Worm (Caenorhabditis elegans) whole organism, L2 larva: Measurements from ENCODE around the gene T27A10.2.

ENCODE experiments used
- aly-2 ChIP-seq: fragments of 150-350 bp; optimal IDR thresholded peaks from 2 replicates; lab custom pipeline; 2014; ENCODE audit warnings: missing biosample characterization, missing genetic modification characterization
- dmd-4 ChIP-seq: sonication (generic microtip); optimal IDR thresholded peaks from 2 replicates; lab custom pipeline; 2017; ENCODE audit warnings: missing biosample characterization, missing genetic modification characterization
- egl-27 ChIP-seq: sonication (generic microtip); optimal IDR thresholded peaks from 3 replicates; lab custom pipeline; 2017; ENCODE audit warnings: missing biosample characterization, missing genetic modification reagents, missing genetic modification characterization
- elt-3 ChIP-seq: sonication (generic microtip); optimal IDR thresholded peaks from 2 replicates; lab custom pipeline; 2017; ENCODE audit warnings: missing biosample characterization, missing genetic modification characterization
- nhr-25 ChIP-seq: fragments of 150-350 bp; sonication (generic microtip); optimal IDR thresholded peaks from 3 replicates; lab custom pipeline; 2014; ENCODE audit warnings: missing biosample characterization, missing genetic modification characterization
- nhr-77 ChIP-seq: fragments of 150-350 bp; optimal IDR thresholded peaks from 2 replicates; lab custom pipeline; 2014; ENCODE audit warnings: missing biosample characterization, missing genetic modification characterization
- peb-1 ChIP-seq: fragments of 150-350 bp; optimal IDR thresholded peaks from 2 replicates; lab custom pipeline; 2014; ENCODE audit warnings: missing biosample characterization, missing genetic modification characterization
- skn-1 ChIP-seq: sonication (generic microtip); optimal IDR thresholded peaks from 2 replicates; lab custom pipeline; 2017; ENCODE audit warnings: missing biosample characterization, missing genetic modification characterization
- snpc-4 ChIP-seq: fragments of 150-350 bp; optimal IDR thresholded peaks from 2 replicates; lab custom pipeline; 2014; ENCODE audit warnings: missing biosample characterization, missing genetic modification characterization
- unc-39 ChIP-seq: fragments of 150-350 bp; optimal IDR thresholded peaks from 2 replicates; lab custom pipeline; 2014; ENCODE audit warnings: missing biosample characterization, missing genetic modification characterization
- unc-55 ChIP-seq: fragments of 150-350 bp; sonication (generic microtip); optimal IDR thresholded peaks from 3 replicates; lab custom pipeline; 2014; ENCODE audit warnings: missing biosample characterization, missing genetic modification reagents, missing genetic modification characterization

ce11 chrX:3628016-3628415, 42.3 kb downstream of the T27A10.2 start, which contains the start of gene vep-2:
- TF ChIP-seq elt-3 (tag; lab: Kevin White, UChicago) (no peak), skn-1 (tag; lab: Kevin White, UChicago) (no peak), dmd-4 (tag; lab: Kevin White, UChicago) (no peak), egl-27 (tag; lab: Kevin White, UChicago) (no peak), nhr-25 (tag; lab: Kevin White, UChicago) (no peak), unc-55 (GFP tag; lab: Kevin White, UChicago) (no peak), peb-1 (no peak), nhr-77 (tag; lab: Kevin White, UChicago) (no peak), aly-2 (no peak), snpc-4 (tag; lab: Kevin White, UChicago) (no peak), unc-39 (tag; lab: Kevin White, UChicago) (no peak)
